Fruit fly (Drosophila melanogaster): Measurements from ENCODE around the gene CG3708.
A peak's percentile ranks its signal among the peaks of the same experiment; 100 is the strongest.

CG3708 gene

dm6 chrX:953807-954206, 23.9 kb upstream of the CG3708 start (continued):
- TF ChIP-seq lab (GFP tag; optimal IDR thresholded peaks at IDR 0.05), result peak; percentile 10
- TF ChIP-seq CG2678 (tag; optimal IDR thresholded peaks at IDR 0.05), result peak; percentile 3
- no peak for TF ChIP-seq D19A (tag; optimal IDR thresholded peaks at IDR 0.05)
- TF ChIP-seq tup (GFP tag; optimal IDR thresholded peaks at IDR 0.05), result no peak
- peak; percentile 32; the same call in 2 of the 3 replicates for TF ChIP-seq row (GFP tag; IDR thresholded peaks at IDR 0.05)
- no peak for TF ChIP-seq Meics (GFP tag; optimal IDR thresholded peaks at IDR 0.05)
- TF ChIP-seq vvl (GFP tag; IDR thresholded peaks at IDR 0.05), result peak; percentile 31; the same call in 1 of the 2 replicates
- TF ChIP-seq CG8290 (GFP tag; optimal IDR thresholded peaks at IDR 0.05), result no peak
- TF ChIP-seq CG8290 (tag; optimal IDR thresholded peaks at IDR 0.05), result peak in 1 of 2 experiments; percentile 9
- no peak for TF ChIP-seq YL-1 (GFP tag; optimal IDR thresholded peaks at IDR 0.05)
- TF ChIP-seq Elba2 (GFP tag; optimal IDR thresholded peaks at IDR 0.05), result no peak
- no peak for TF ChIP-seq CG9797 (GFP tag; optimal IDR thresholded peaks at IDR 0.05)
- no peak for TF ChIP-seq Taf1 (GFP tag; IDR thresholded peaks at IDR 0.05)
- TF ChIP-seq CG6654 (GFP tag; optimal IDR thresholded peaks at IDR 0.05), result no peak
- TF ChIP-seq CG11247 (GFP tag; IDR thresholded peaks at IDR 0.05), result no peak
- no peak for TF ChIP-seq CG12391 (tag; optimal IDR thresholded peaks at IDR 0.05)
- TF ChIP-seq gro (GFP tag; optimal IDR thresholded peaks at IDR 0.05), result no peak
- no peak for TF ChIP-seq CG9727 (GFP tag; optimal IDR thresholded peaks at IDR 0.05)
- TF ChIP-seq CG17361 (GFP tag; IDR thresholded peaks at IDR 0.05), result no peak
- TF ChIP-seq TFAM (GFP tag; optimal IDR thresholded peaks at IDR 0.05), result no peak
- no peak for TF ChIP-seq CG10321 (GFP tag; IDR thresholded peaks at IDR 0.05)
- TF ChIP-seq ci (GFP tag; IDR thresholded peaks at IDR 0.05), result 0 out of 3 replicates have a peak, but pooled peaks have one; percentile 27
- TF ChIP-seq dpn (GFP tag; optimal IDR thresholded peaks at IDR 0.05), result no peak
- TF ChIP-seq Hsf (GFP tag; optimal IDR thresholded peaks at IDR 0.05), result no peak
- TF ChIP-seq CG30020 (tag; optimal IDR thresholded peaks at IDR 0.05), result no peak
- TF ChIP-seq Sox102F (GFP tag; optimal IDR thresholded peaks at IDR 0.05), result no peak
- TF ChIP-seq sisA (GFP tag; IDR thresholded peaks at IDR 0.05), result no peak
- TF ChIP-seq Lpt (GFP tag; optimal IDR thresholded peaks at IDR 0.05), result no peak
- TF ChIP-seq peb (GFP tag; IDR thresholded peaks at IDR 0.05), result no peak
- TF ChIP-seq ara (GFP tag; IDR thresholded peaks at IDR 0.05), result no peak
- no peak for TF ChIP-seq hkb (optimal IDR thresholded peaks at IDR 0.05)
- TF ChIP-seq hkb (GFP tag; IDR thresholded peaks at IDR 0.05), result 0 out of 2 replicates have a peak, but pooled peaks have one; percentile 22
- no peak for TF ChIP-seq z (GFP tag; IDR thresholded peaks at IDR 0.05)
- peak; percentile 76 for TF ChIP-seq Ets65A (GFP tag)
- no peak for TF ChIP-seq prd (optimal IDR thresholded peaks at IDR 0.05)
- no peak for TF ChIP-seq prd (GFP tag; IDR thresholded peaks at IDR 0.05)
- TF ChIP-seq CG10209 (GFP tag; optimal IDR thresholded peaks at IDR 0.05), result no peak
- no peak for TF ChIP-seq bab2 (GFP tag; optimal IDR thresholded peaks at IDR 0.05)
- peak in 1 of 2 experiments; percentile 9 for TF ChIP-seq Pdp1 (GFP tag; optimal IDR thresholded peaks at IDR 0.05)
- no peak for TF ChIP-seq tll (GFP tag; optimal IDR thresholded peaks at IDR 0.05)
- no peak for TF ChIP-seq pita (GFP tag; optimal IDR thresholded peaks at IDR 0.05)
- no peak for TF ChIP-seq CG33557 (GFP tag; optimal IDR thresholded peaks at IDR 0.05)
- TF ChIP-seq CG30431 (GFP tag; optimal IDR thresholded peaks at IDR 0.05), result no peak
- TF ChIP-seq yki (optimal IDR thresholded peaks at IDR 0.05), result no peak
- no peak for TF ChIP-seq luna (GFP tag; optimal IDR thresholded peaks at IDR 0.05)
- TF ChIP-seq CG34376 (GFP tag; optimal IDR thresholded peaks at IDR 0.05), result no peak
- no peak for TF ChIP-seq slp2 (GFP tag; optimal IDR thresholded peaks at IDR 0.05)
- TF ChIP-seq Gug (GFP tag; IDR thresholded peaks at IDR 0.05), result no peak
- TF ChIP-seq usp (GFP tag; optimal IDR thresholded peaks at IDR 0.05), result no peak
- no peak for TF ChIP-seq HLHmδ (GFP tag; optimal IDR thresholded peaks at IDR 0.05)
- TF ChIP-seq tgo (GFP tag; IDR thresholded peaks at IDR 0.05), result peak; percentile 27; the same call in 1 of the 3 replicates
- no peak for TF ChIP-seq CG17186 (GFP tag; optimal IDR thresholded peaks at IDR 0.05)
- TF ChIP-seq CG6791 (GFP tag; IDR thresholded peaks at IDR 0.05; ENCODE audit: partially characterized antibody), result no peak
